Fruit fly (Drosophila melanogaster): ENCODE data around the gene asl.

Gene asl

DNA sequence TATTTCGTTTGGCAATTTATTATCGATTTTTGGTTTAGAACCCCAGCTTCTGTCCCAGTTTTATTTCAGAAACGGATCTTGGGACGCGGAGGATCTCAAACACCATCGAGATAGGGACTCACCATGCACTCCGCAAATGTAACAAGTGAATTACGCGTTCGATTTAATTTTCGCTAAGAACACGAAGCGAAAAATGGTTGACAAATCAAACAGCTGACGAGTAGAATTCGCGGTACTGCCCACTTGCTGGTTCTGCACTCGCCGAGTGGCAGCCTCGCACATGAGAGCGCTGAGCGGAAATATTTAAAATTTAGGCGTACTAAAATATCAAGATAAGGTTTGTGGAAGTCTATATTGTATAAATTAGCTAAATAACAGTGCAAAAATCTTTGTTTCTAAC lies 42.9 kb downstream of the asl start, which contains the start of gene Pi4KIIalpha:
TSS of gene Pi4KIIalpha (minus strand) at position 233 of the 400 bp plus-strand sequence.
- no peak for TF ChIP-seq CG17801 (GFP tag; optimal IDR thresholded peaks at IDR 0.05; ENCODE audit: partially characterized antibody)

DNA sequence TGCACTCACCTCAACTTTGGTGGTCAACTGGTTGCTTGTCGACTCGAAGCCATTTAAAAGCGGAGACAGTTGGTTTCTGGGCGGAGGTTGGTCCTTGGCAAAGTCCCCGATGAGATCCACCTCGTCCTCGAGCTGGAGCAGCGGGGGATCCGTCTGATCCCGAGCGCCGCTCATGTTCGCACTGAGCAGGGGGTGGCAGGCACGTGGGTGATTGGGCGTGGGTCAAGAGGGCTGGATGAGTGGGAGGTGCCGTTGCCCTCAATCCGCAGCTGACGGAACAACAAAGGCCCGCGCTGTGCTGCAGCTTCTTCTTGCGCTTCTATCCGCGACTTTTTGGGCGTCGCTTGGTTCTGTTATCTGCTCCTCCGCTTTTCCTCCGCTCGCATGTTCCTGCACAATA lies 43.4 kb downstream of the asl start:
- no peak for TF ChIP-seq CG17801 (GFP tag; optimal IDR thresholded peaks at IDR 0.05; ENCODE audit: partially characterized antibody)

DNA sequence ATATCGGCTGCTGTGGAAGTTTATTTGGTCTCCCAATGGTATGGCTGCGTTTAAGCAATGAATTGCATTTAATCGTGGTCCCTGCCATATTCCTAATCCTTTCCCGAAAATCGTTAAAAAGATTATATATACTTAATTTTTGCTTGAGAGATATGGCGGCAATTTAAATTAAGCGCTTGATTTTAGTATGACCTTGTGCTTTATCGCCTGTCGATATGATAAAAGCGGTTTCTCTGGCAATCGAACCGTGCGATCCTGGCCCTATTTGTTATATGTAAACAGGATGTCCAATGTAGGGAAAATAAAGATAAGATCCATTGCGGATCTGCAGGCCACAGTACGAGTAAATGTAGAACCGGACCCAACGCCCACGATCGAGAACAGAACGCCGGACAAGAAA lies 51.5 kb downstream of the asl start, which contains the start of gene Snm1:
TSS of gene Snm1 (plus strand) at position 233 of the 400 bp plus-strand sequence.
- TF ChIP-seq CG17801 (GFP tag; optimal IDR thresholded peaks at IDR 0.05; ENCODE audit: partially characterized antibody), result no peak

DNA sequence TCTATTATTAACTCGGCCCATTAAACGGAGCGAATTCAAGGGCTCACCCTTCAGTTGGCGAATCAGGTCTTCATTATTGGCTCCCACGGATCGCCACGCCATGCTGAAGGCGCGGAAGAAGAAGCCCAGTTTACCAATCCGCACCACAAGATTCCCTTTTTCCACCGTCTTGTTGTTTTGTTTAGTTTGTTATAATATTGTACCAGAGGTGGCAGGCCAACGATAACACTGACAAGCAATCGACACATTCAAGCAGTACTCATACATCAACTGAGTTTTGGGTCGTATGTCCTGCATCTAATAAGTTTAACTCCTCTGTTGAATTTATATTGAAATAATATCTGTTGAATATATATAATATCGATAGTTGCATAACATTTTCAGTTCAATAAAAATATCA lies 52.3 kb downstream of the asl start, which contains the start of gene Pcmt:
TSS of gene Pcmt (minus strand) at position 235 of the 400 bp plus-strand sequence.
- peak; percentile 30 for TF ChIP-seq CG17801 (GFP tag; optimal IDR thresholded peaks at IDR 0.05; ENCODE audit: partially characterized antibody)
